Fruit fly (Drosophila melanogaster) whole organism, pupa: Measurements from ENCODE around the gene MESR3.
A peak's percentile ranks its signal among the peaks of the same experiment; 100 is the strongest.

Source experiments
- CG10348 ChIP-seq: fragments of 200-800 bp; sonication (Bioruptor generic); IDR thresholded peaks from 2 replicates; pipeline ENCODE4 v1.3.6; 2022; ENCODE audit warnings: missing biosample characterization, missing genetic modification characterization
- CG12605 ChIP-seq: fragments of 200-800 bp; sonication (Bioruptor generic); IDR thresholded peaks from 2 replicates; pipeline ENCODE4 v1.3.6; 2022; ENCODE audit warnings: missing biosample characterization, missing genetic modification characterization
- CG13204 ChIP-seq: fragments of 200-800 bp; sonication (Bioruptor generic); optimal IDR thresholded peaks from 2 replicates; lab custom pipeline; 2018; ENCODE audit warnings: missing biosample characterization, mild to moderate bottlenecking, missing genetic modification characterization, moderate library complexity
- CG14655 ChIP-seq: fragments of 200-800 bp; sonication (Bioruptor generic); optimal IDR thresholded peaks from 3 replicates; lab custom pipeline; 2017; ENCODE audit warnings: mild to moderate bottlenecking, missing biosample characterization, missing genetic modification reagents, missing genetic modification characterization
- CG15710 ChIP-seq: fragments of 200-800 bp; sonication (Bioruptor generic); optimal IDR thresholded peaks from 2 replicates; lab custom pipeline; 2018; ENCODE audit warnings: missing biosample characterization, mild to moderate bottlenecking, missing genetic modification characterization, moderate library complexity
- CG17806 ChIP-seq: fragments of 200-800 bp; sonication (Bioruptor generic); optimal IDR thresholded peaks from 2 replicates; lab custom pipeline; 2018; ENCODE audit warnings: missing biosample characterization, mild to moderate bottlenecking, missing genetic modification characterization, moderate library complexity
- CG32121 ChIP-seq: fragments of 200-800 bp; sonication (Bioruptor generic); IDR thresholded peaks from 2 replicates; pipeline ENCODE4 v1.3.6; 2022; ENCODE audit warnings: missing biosample characterization, missing genetic modification characterization
- CG34367 ChIP-seq: fragments of 200-800 bp; sonication (Bioruptor generic); optimal IDR thresholded peaks from 2 replicates; lab custom pipeline; 2018; ENCODE audit warnings: missing biosample characterization, mild to moderate bottlenecking, missing genetic modification characterization
- CG4496 ChIP-seq: fragments of 200-800 bp; sonication (Bioruptor generic); IDR thresholded peaks from 3 replicates; pipeline ENCODE4 v1.3.6; 2022; ENCODE audit warnings: missing biosample characterization, missing genetic modification characterization
- CG8159 ChIP-seq: fragments of 200-800 bp; sonication (Bioruptor generic); optimal IDR thresholded peaks from 3 replicates; lab custom pipeline; 2018; ENCODE audit warnings: missing biosample characterization, mild to moderate bottlenecking, missing genetic modification characterization, moderate library complexity
- CG8301 ChIP-seq: fragments of 200-800 bp; sonication (Bioruptor generic); optimal IDR thresholded peaks from 2 replicates; lab custom pipeline; 2018; ENCODE audit warnings: missing biosample characterization, mild to moderate bottlenecking, missing genetic modification characterization
- CG9948 ChIP-seq: fragments of 200-800 bp; sonication (Bioruptor generic); optimal IDR thresholded peaks from 2 replicates; lab custom pipeline; 2018; ENCODE audit warnings: missing biosample characterization, mild to moderate bottlenecking, missing genetic modification characterization, moderate library complexity
- D1 ChIP-seq: fragments of 200-800 bp; sonication (Bioruptor generic); optimal IDR thresholded peaks from 2 replicates; lab custom pipeline; 2018; ENCODE audit warnings: missing biosample characterization, mild to moderate bottlenecking, missing genetic modification characterization, moderate library complexity
- EcR ChIP-seq: fragments of 200-800 bp; sonication (Bioruptor generic); optimal IDR thresholded peaks from 3 replicates; lab custom pipeline; 2019; ENCODE audit warnings: missing biosample characterization, missing genetic modification characterization, mild to moderate bottlenecking, moderate library complexity, missing genetic modification reagents
- Ets98B ChIP-seq: fragments of 200-800 bp; sonication (Bioruptor generic); IDR thresholded peaks from 2 replicates; pipeline ENCODE4 v1.3.6; 2022; ENCODE audit warnings: missing biosample characterization, missing genetic modification characterization
- Pif1A ChIP-seq: fragments of 200-800 bp; sonication (Bioruptor generic); optimal IDR thresholded peaks from 3 replicates; lab custom pipeline; 2016; ENCODE audit warnings: missing biosample characterization, missing genetic modification characterization
- Pif1B ChIP-seq: fragments of 200-800 bp; sonication (Bioruptor generic); optimal IDR thresholded peaks from 3 replicates; lab custom pipeline; 2016; ENCODE audit warnings: missing biosample characterization, missing genetic modification characterization
- Snoo ChIP-seq: fragments of 200-800 bp; sonication (Bioruptor generic); optimal IDR thresholded peaks from 3 replicates; lab custom pipeline; 2017; ENCODE audit warnings: missing biosample characterization, mild to moderate bottlenecking, missing genetic modification characterization, inconsistent platforms
- fd96Ca ChIP-seq: fragments of 200-800 bp; sonication (Bioruptor generic); IDR thresholded peaks from 3 replicates; pipeline ENCODE4 v1.3.6; 2022; ENCODE audit warnings: missing biosample characterization, missing genetic modification characterization
- gl ChIP-seq: fragments of 200-800 bp; sonication (Bioruptor generic); optimal IDR thresholded peaks from 2 replicates; lab custom pipeline; 2018; ENCODE audit warnings: missing biosample characterization, mild to moderate bottlenecking, missing genetic modification characterization
- rn ChIP-seq: fragments of 200-800 bp; sonication (Bioruptor generic); IDR thresholded peaks from 2 replicates; pipeline ENCODE4 v1.3.6; 2022; ENCODE audit warnings: missing biosample characterization, missing genetic modification characterization

Gene MESR3

dm6 chr2L:18599152-18599551 lies 17.9 kb upstream of the MESR3 start:
- TF ChIP-seq Pif1A (GFP tag; lab: Kevin White, UChicago) = no peak
- TF ChIP-seq CG15710 (tag; lab: Kevin White, UChicago) = no peak
- TF ChIP-seq CG17806 (tag; lab: Kevin White, UChicago) = no peak
- TF ChIP-seq Ets98B = no peak
- TF ChIP-seq rn (GFP tag; lab: Robert Waterston, UW) = no peak
- no peak for TF ChIP-seq CG12605 (GFP tag; lab: Robert Waterston, UW)
- no peak for TF ChIP-seq CG34367
- TF ChIP-seq EcR (GFP tag; lab: Kevin White, UChicago) = no peak
- no peak for TF ChIP-seq Snoo (tag; lab: Kevin White, UChicago)
- no peak for TF ChIP-seq fd96Ca
- TF ChIP-seq gl (tag; lab: Kevin White, UChicago) = no peak
- no peak for TF ChIP-seq CG14655
- no peak for TF ChIP-seq Pif1B (GFP tag; lab: Kevin White, UChicago)
- TF ChIP-seq CG4496 (GFP tag; lab: Robert Waterston, UW) = no peak
- TF ChIP-seq CG13204 (GFP tag; lab: Kevin White, UChicago) = no peak
- TF ChIP-seq CG8159 = no peak
- TF ChIP-seq CG9948 = no peak
- no peak for TF ChIP-seq CG8301 (tag; lab: Kevin White, UChicago)
- no peak for TF ChIP-seq CG32121
- TF ChIP-seq D1 (tag; lab: Kevin White, UChicago) = no peak

DNA sequence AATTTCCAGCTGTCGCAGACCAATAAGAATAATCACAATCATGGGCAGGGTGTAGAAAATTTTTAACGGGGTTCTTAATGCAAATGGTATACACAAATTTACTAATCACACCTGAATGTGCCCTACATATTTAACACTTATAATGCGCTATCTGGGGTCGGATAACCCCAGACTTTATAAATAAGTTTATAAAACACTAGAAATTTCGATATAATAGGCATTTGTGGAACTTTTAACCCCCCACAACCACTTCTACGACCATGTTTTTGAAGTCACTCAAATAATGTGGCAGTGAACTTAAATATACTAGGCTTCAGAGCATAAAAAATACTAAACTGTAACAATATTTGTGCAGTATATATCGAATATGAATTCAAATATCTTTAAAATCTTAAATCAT lies 12.1 kb upstream of the MESR3 start, which contains the start of gene CG10413:
CG10413 (minus strand) TSS at position 264 of the 400 bp plus-strand sequence.
- TF ChIP-seq CG15710 (tag; lab: Kevin White, UChicago) = peak; percentile 98
- TF ChIP-seq CG8301 (tag; lab: Kevin White, UChicago) = peak; percentile 98
- TF ChIP-seq gl (tag; lab: Kevin White, UChicago) = peak; percentile 94
- peak; percentile 92 for TF ChIP-seq CG12605 (GFP tag; lab: Robert Waterston, UW)
- TF ChIP-seq EcR (GFP tag; lab: Kevin White, UChicago) = peak; percentile 0
- peak; percentile 97 for TF ChIP-seq CG14655
- peak; percentile 90 for TF ChIP-seq rn (GFP tag; lab: Robert Waterston, UW)
- peak; percentile 90 for TF ChIP-seq CG10348
- peak; percentile 98 for TF ChIP-seq CG8159
- TF ChIP-seq fd96Ca = peak; percentile 98
- TF ChIP-seq D1 (tag; lab: Kevin White, UChicago) = peak; percentile 93
- peak; percentile 97 for TF ChIP-seq CG9948
- TF ChIP-seq CG13204 (GFP tag; lab: Kevin White, UChicago) = no peak
- TF ChIP-seq CG17806 (tag; lab: Kevin White, UChicago) = peak; percentile 98
- TF ChIP-seq Ets98B = peak; percentile 97
- TF ChIP-seq CG4496 (GFP tag; lab: Robert Waterston, UW) = peak; percentile 98
- peak; percentile 98 for TF ChIP-seq Snoo (tag; lab: Kevin White, UChicago)
- peak; percentile 98 for TF ChIP-seq CG32121
- peak; percentile 96 for TF ChIP-seq CG34367
- peak; percentile 99 for TF ChIP-seq Pif1A (GFP tag; lab: Kevin White, UChicago)
- TF ChIP-seq Pif1B (GFP tag; lab: Kevin White, UChicago) = peak; percentile 98

DNA sequence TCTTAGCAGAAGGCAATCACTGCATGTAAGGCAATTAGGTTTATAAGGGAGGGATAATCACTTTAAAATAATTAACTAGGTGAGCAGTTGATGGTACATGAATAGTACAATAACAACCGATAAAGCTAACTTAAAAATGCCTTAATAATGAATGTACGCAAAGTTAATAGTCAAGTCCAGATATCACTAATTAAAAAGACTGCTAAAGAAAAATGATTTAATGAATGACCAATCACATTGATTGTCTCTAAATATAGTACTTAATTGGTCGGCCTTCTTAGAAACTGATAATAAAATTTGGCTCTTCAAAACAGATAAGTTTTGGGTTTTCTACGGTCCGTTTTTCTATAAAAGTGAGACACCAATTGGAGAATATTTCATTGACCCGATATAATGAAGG lies 11.5 kb upstream of the MESR3 start, which contains the start of gene CG31789:
CG31789 (plus strand) TSS at position 380 of the 400 bp plus-strand sequence.
- TF ChIP-seq EcR (GFP tag; lab: Kevin White, UChicago) = no peak
- no peak for TF ChIP-seq gl (tag; lab: Kevin White, UChicago)
- no peak for TF ChIP-seq CG32121
- TF ChIP-seq CG8301 (tag; lab: Kevin White, UChicago) = no peak
- TF ChIP-seq CG10348 = no peak
- TF ChIP-seq CG34367 = no peak
- TF ChIP-seq CG17806 (tag; lab: Kevin White, UChicago) = no peak
- no peak for TF ChIP-seq CG15710 (tag; lab: Kevin White, UChicago)
- no peak for TF ChIP-seq rn (GFP tag; lab: Robert Waterston, UW)
- no peak for TF ChIP-seq D1 (tag; lab: Kevin White, UChicago)
- no peak for TF ChIP-seq CG13204 (GFP tag; lab: Kevin White, UChicago)

DNA sequence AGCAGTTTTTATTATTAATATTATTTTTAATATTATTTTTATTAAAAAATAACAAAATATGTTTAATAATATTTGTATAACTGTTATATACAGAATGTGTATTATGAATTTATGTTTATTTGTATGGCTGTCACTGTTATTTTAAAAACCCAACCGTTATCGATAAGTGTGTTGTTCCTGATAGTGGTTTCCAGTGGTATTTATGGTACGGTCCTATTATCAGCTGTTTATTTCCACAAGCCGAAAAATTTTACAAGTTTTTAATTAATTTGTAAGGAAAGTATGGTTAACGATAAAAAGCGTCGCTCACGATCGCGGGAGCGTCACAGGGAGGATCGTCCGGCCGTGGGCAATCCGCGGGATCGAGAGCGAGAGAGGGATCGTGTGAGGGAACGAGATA lies 10.4 kb upstream of the MESR3 start, which contains the start of gene CG10333:
CG10333 (plus strand) TSS at position 191 of the 400 bp plus-strand sequence.
- TF ChIP-seq CG32121 (no peak), CG10348 (no peak), CG13204 (GFP tag; lab: Kevin White, UChicago) (no peak), Pif1B (GFP tag; lab: Kevin White, UChicago) (no peak), rn (GFP tag; lab: Robert Waterston, UW) (no peak), fd96Ca (no peak), Pif1A (GFP tag; lab: Kevin White, UChicago) (no peak), CG12605 (GFP tag; lab: Robert Waterston, UW) (no peak), Snoo (tag; lab: Kevin White, UChicago) (no peak), CG15710 (tag; lab: Kevin White, UChicago) (no peak), CG34367 (no peak), CG17806 (tag; lab: Kevin White, UChicago) (no peak), Ets98B (no peak), gl (tag; lab: Kevin White, UChicago) (no peak), D1 (tag; lab: Kevin White, UChicago) (no peak), CG8301 (tag; lab: Kevin White, UChicago) (no peak), CG14655 (no peak), CG9948 (no peak), CG8159 (no peak), CG4496 (GFP tag; lab: Robert Waterston, UW) (no peak)
- TF ChIP-seq, all 21 proteins: peak for 0

DNA sequence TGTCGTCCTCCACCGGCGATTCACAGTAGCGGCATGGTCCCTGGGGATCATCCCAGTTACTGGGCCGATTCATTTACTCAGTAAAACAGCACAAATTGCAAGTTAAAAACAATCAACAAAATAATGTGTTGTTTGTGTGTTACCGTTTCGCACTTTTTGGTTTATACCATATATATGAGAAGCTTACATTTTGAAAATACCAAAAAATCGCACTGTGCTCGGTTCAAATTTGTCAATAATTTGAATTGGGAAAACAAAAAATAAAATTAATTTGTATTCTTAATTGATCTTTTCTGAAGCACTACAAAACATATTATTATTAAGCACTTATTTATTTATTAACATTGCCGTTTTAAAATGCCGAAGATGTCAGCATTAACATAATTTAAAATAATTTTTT lies 5.0 kb upstream of the MESR3 start, which contains the start of gene Atac2:
Atac2 (minus strand) TSS at position 144 of the 400 bp plus-strand sequence.
- TF ChIP-seq Ets98B = no peak
- no peak for TF ChIP-seq CG12605 (GFP tag; lab: Robert Waterston, UW)
- no peak for TF ChIP-seq CG4496 (GFP tag; lab: Robert Waterston, UW)
- TF ChIP-seq CG17806 (tag; lab: Kevin White, UChicago) = no peak
- TF ChIP-seq gl (tag; lab: Kevin White, UChicago) = no peak
- TF ChIP-seq Pif1B (GFP tag; lab: Kevin White, UChicago) = no peak
- no peak for TF ChIP-seq CG34367
- TF ChIP-seq CG15710 (tag; lab: Kevin White, UChicago) = no peak
- no peak for TF ChIP-seq CG10348
- TF ChIP-seq D1 (tag; lab: Kevin White, UChicago) = no peak
- TF ChIP-seq CG8301 (tag; lab: Kevin White, UChicago) = no peak
- no peak for TF ChIP-seq CG8159
- TF ChIP-seq CG32121 = no peak
